Worm (Caenorhabditis elegans): ENCODE measurements around the gene pud-1.1.
"Not testable (repeated sequence)": the region's sequence is repeated elsewhere in the genome, so short reads cannot be mapped to it uniquely, and the experiment has no call there.

- TF ChIP-seq T22C8.4 (GFP tag; IDR thresholded peaks at IDR 0.05); ref-1 (GFP tag; conservative IDR thresholded peaks at IDR 0.05); cog-1 (tag; optimal IDR thresholded peaks at IDR 0.05); flt-1 (GFP tag; IDR thresholded peaks at IDR 0.05); klf-2 (GFP tag; conservative IDR thresholded peaks at IDR 0.05); ztf-23 (GFP tag; IDR thresholded peaks at IDR 0.05): not testable (repeated sequence)
Measured at ce11 chrV:2330129-2330528, at the start of gene pud-1.1.

Measured in whole organism, midembryonic.